Worm (Caenorhabditis elegans) whole organism, L1 larva: Measurements from ENCODE around the gene try-10.

Experiments
- C04F5.9 ChIP-seq: sonication (generic microtip); optimal IDR thresholded peaks from 2 replicates; lab custom pipeline; 2016; ENCODE audit warnings: missing genetic modification characterization, missing compliant biosample characterization
- F16B12.6 ChIP-seq: fragments of 150-350 bp; optimal IDR thresholded peaks from 2 replicates; lab custom pipeline; 2014; ENCODE audit warnings: missing biosample characterization, missing genetic modification characterization
- aha-1 ChIP-seq: fragments of 150-350 bp; optimal IDR thresholded peaks from 2 replicates; lab custom pipeline; 2014; ENCODE audit warnings: missing biosample characterization, missing genetic modification characterization
- aly-2 ChIP-seq: fragments of 150-350 bp; optimal IDR thresholded peaks from 2 replicates; lab custom pipeline; 2014; ENCODE audit warnings: missing biosample characterization, missing genetic modification characterization
- ama-1 ChIP-seq: fragments of 150-350 bp; optimal IDR thresholded peaks from 2 replicates; lab custom pipeline; 2014
- ceh-88 ChIP-seq: fragments of 200-800 bp; sonication (Bioruptor generic); IDR thresholded peaks from 2 replicates; pipeline ENCODE4 v1.3.6; 2022; ENCODE audit warnings: missing genetic modification characterization, missing compliant biosample characterization
- ces-1 ChIP-seq: fragments of 150-350 bp; optimal IDR thresholded peaks from 2 replicates; lab custom pipeline; 2014; ENCODE audit warnings: missing biosample characterization, missing genetic modification reagents, missing genetic modification characterization
- dpl-1 ChIP-seq, 3 experiments: fragments of 150-350 bp in 2 of 3; sonication (generic microtip) in 1 of 3; optimal IDR thresholded peaks; 2 replicates each; lab custom pipeline; 2014 to 2017; ENCODE audit warnings: missing biosample characterization in 3 of 3, missing genetic modification characterization in 3 of 3, missing genetic modification reagents in 3 of 3
- dsc-1 ChIP-seq: sonication (generic microtip); optimal IDR thresholded peaks from 2 replicates; lab custom pipeline; 2016; ENCODE audit warnings: mild to moderate bottlenecking, missing genetic modification characterization, missing compliant biosample characterization
- efl-1 ChIP-seq, 4 experiments: fragments of 150-350 bp; optimal IDR thresholded peaks in 3 of 4; peaks in 1 of 4; 1 replicate in 1 of 4; 2 replicates in 3 of 4; lab custom pipeline; 2014; ENCODE audit warnings: missing biosample characterization in 2 of 4, missing genetic modification characterization in 2 of 4, missing genetic modification reagents in 2 of 4
- efl-3 ChIP-seq: fragments of 200-800 bp; sonication (Bioruptor generic); optimal IDR thresholded peaks from 2 replicates; lab custom pipeline; 2018; ENCODE audit warnings: mild to moderate bottlenecking, missing genetic modification characterization, missing compliant biosample characterization
- elt-2 ChIP-seq: sonication (generic microtip); optimal IDR thresholded peaks from 2 replicates; lab custom pipeline; 2016; ENCODE audit warnings: missing genetic modification characterization, mild to moderate bottlenecking, inconsistent platforms, missing compliant biosample characterization, missing genetic modification reagents
- fkh-4 ChIP-seq: sonication (generic microtip); optimal IDR thresholded peaks from 2 replicates; lab custom pipeline; 2016; ENCODE audit warnings: missing compliant biosample characterization, missing genetic modification characterization, borderline replicate concordance
- grh-1 ChIP-seq: fragments of 200-800 bp; sonication (Bioruptor generic); IDR thresholded peaks from 2 replicates; pipeline ENCODE4 v1.3.6; 2022; ENCODE audit warnings: missing genetic modification reagents, missing genetic modification characterization, missing compliant biosample characterization
- hlh-4 ChIP-seq: sonication (generic microtip); optimal IDR thresholded peaks from 2 replicates; lab custom pipeline; 2016; ENCODE audit warnings: mild to moderate bottlenecking, missing genetic modification characterization, missing compliant biosample characterization
- irx-1 ChIP-seq: sonication (generic microtip); optimal IDR thresholded peaks from 2 replicates; lab custom pipeline; 2016; ENCODE audit warnings: missing genetic modification characterization, missing compliant biosample characterization
- isw-1 ChIP-seq: fragments of 200-800 bp; sonication (Bioruptor generic); IDR thresholded peaks from 2 replicates; pipeline ENCODE4 v1.3.6; 2022; ENCODE audit warnings: missing genetic modification characterization, missing compliant biosample characterization
- lin-39 ChIP-seq: fragments of 150-350 bp; optimal IDR thresholded peaks from 2 replicates; lab custom pipeline; 2014; ENCODE audit warnings: missing biosample characterization, missing genetic modification reagents, missing genetic modification characterization
- mef-2 ChIP-seq: fragments of 150-350 bp; optimal IDR thresholded peaks from 2 replicates; lab custom pipeline; 2014; ENCODE audit warnings: missing biosample characterization, missing genetic modification characterization
- nhr-19 ChIP-seq: fragments of 200-800 bp; sonication (Bioruptor generic); conservative IDR thresholded peaks from 2 replicates; pipeline ENCODE4 v1.3.6; 2022; ENCODE audit warnings: missing genetic modification characterization, missing compliant biosample characterization
- nhr-71 ChIP-seq: sonication (generic microtip); optimal IDR thresholded peaks from 2 replicates; lab custom pipeline; 2016; ENCODE audit warnings: mild to moderate bottlenecking, missing genetic modification characterization, moderate library complexity, missing compliant biosample characterization
- nhr-76 ChIP-seq: sonication (generic microtip); optimal IDR thresholded peaks from 2 replicates; lab custom pipeline; 2017; ENCODE audit warnings: missing biosample characterization, missing genetic modification characterization
- nhr-77 ChIP-seq: fragments of 150-350 bp; optimal IDR thresholded peaks from 2 replicates; lab custom pipeline; 2014; ENCODE audit warnings: missing biosample characterization, missing genetic modification characterization
- nhr-84 ChIP-seq: sonication (generic microtip); optimal IDR thresholded peaks from 2 replicates; lab custom pipeline; 2017; ENCODE audit warnings: missing biosample characterization, missing genetic modification characterization
- pag-3 ChIP-seq: sonication (generic microtip); optimal IDR thresholded peaks from 2 replicates; lab custom pipeline; 2017; ENCODE audit warnings: missing genetic modification characterization, mild to moderate bottlenecking, missing compliant biosample characterization, antibody characterized with exemption, borderline replicate concordance; ENCODE audit not compliant: insufficient read depth
- pax-3 ChIP-seq: fragments of 200-800 bp; sonication (Bioruptor generic); optimal IDR thresholded peaks from 2 replicates; lab custom pipeline; 2018; ENCODE audit warnings: mild to moderate bottlenecking, missing genetic modification characterization, moderate library complexity, missing compliant biosample characterization
- pqm-1 ChIP-seq: sonication (generic microtip); optimal IDR thresholded peaks from 3 replicates; lab custom pipeline; 2017; ENCODE audit warnings: missing biosample characterization, missing genetic modification characterization
- snpc-4 ChIP-seq: fragments of 150-350 bp; optimal IDR thresholded peaks from 2 replicates; lab custom pipeline; 2014; ENCODE audit warnings: missing biosample characterization, missing genetic modification characterization
- snu-23 ChIP-seq: sonication (generic microtip); optimal IDR thresholded peaks from 2 replicates; lab custom pipeline; 2016; ENCODE audit warnings: missing genetic modification characterization, missing compliant biosample characterization
- sox-4 ChIP-seq: sonication (generic microtip); optimal IDR thresholded peaks from 2 replicates; lab custom pipeline; 2016; ENCODE audit warnings: missing genetic modification characterization, missing compliant biosample characterization
- sptf-1 ChIP-seq: fragments of 150-350 bp; optimal IDR thresholded peaks from 2 replicates; lab custom pipeline; 2014; ENCODE audit warnings: missing biosample characterization, missing genetic modification characterization
- tbx-2 ChIP-seq: sonication (generic microtip); optimal IDR thresholded peaks from 2 replicates; lab custom pipeline; 2016; ENCODE audit warnings: missing genetic modification characterization, missing compliant biosample characterization
- unc-130 ChIP-seq: fragments of 150-350 bp; optimal IDR thresholded peaks from 2 replicates; lab custom pipeline; 2017; ENCODE audit warnings: missing biosample characterization, missing genetic modification characterization, inconsistent platforms
- unc-30 ChIP-seq: sonication (generic microtip); optimal IDR thresholded peaks from 2 replicates; lab custom pipeline; 2017; ENCODE audit warnings: missing biosample characterization, missing genetic modification characterization
- unc-86 ChIP-seq: sonication (generic microtip); optimal IDR thresholded peaks from 2 replicates; lab custom pipeline; 2016; ENCODE audit warnings: missing genetic modification characterization, missing compliant biosample characterization
- zag-1 ChIP-seq: fragments of 150-350 bp; optimal IDR thresholded peaks from 2 replicates; lab custom pipeline; 2014; ENCODE audit warnings: missing biosample characterization, missing genetic modification characterization
- ztf-4 ChIP-seq: fragments of 150-350 bp; optimal IDR thresholded peaks from 2 replicates; lab custom pipeline; 2014; ENCODE audit warnings: missing biosample characterization, missing genetic modification characterization

try-10 gene

ce11 chrV:13036466-13036865 lies 23.4 kb upstream of the try-10 start, which contains the start of gene W07G4.2:
Gene W07G4.2, minus strand, starts transcription at chrV:13036566.
- TF ChIP-seq sptf-1 (tag; lab: Kevin White, UChicago) (no peak), ces-1 (no peak), nhr-71 (tag; lab: Kevin White, UChicago) (no peak), ztf-4 (tag; lab: Kevin White, UChicago) (no peak), aha-1 (no peak), snu-23 (GFP tag; lab: Kevin White, UChicago) (no peak), grh-1 (GFP tag; lab: Robert Waterston, UW) (no peak), nhr-76 (tag; lab: Kevin White, UChicago) (no peak), dsc-1 (tag; lab: Kevin White, UChicago) (no peak), aly-2 (no peak), tbx-2 (tag; lab: Kevin White, UChicago) (no peak), C04F5.9 (tag; lab: Kevin White, UChicago) (no peak), unc-30 (no peak), dpl-1 (GFP tag; optimal IDR thresholded peaks at IDR 0.05; lab: Kevin White, UChicago) (no peak), pqm-1 (tag; lab: Kevin White, UChicago) (no peak), lin-39 (tag; lab: Kevin White, UChicago) (no peak), F16B12.6 (no peak)

DNA sequence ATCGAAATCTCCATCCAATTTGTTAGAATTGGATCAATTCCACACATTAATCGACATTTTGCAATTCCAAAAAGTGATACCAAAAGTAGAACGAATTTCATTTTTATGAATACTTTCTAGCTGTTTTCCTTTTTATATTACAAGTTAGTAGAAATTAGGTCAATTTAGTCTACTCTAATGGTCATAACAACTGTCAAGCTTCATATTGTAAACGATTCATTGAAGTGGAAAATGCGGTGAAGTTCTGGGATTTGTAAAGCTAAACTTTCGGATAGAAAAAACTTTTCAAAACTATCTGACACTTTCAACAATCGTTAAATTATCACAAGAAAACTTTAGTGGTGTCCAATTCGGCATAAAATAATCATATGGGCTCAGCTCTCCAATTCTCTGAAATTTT lies 21.5 kb upstream of the try-10 start, which contains the start of gene W07G4.7:
Gene W07G4.7 (minus strand): TSS at position 101 of the 400 bp plus-strand sequence.
- TF ChIP-seq nhr-84 (tag; lab: Kevin White, UChicago), result no peak

ce11 chrV:13033223-13033622 lies 20.2 kb upstream of the try-10 start, which contains the start of gene W07G4.1:
Gene W07G4.1, plus strand, starts transcription at chrV:13033523.
- TF ChIP-seq irx-1 (tag; lab: Kevin White, UChicago), result no peak
- TF ChIP-seq pax-3 (tag; lab: Kevin White, UChicago), result no peak
- TF ChIP-seq isw-1, result no peak
- TF ChIP-seq elt-2, result no peak
- no peak for TF ChIP-seq ceh-88 (GFP tag; lab: Robert Waterston, UW)
- no peak for TF ChIP-seq ama-1
- TF ChIP-seq, all 84 proteins: peak for 0

- TF ChIP-seq unc-86 (tag; lab: Kevin White, UChicago) (peak; percentile 52), fkh-4 (tag; lab: Kevin White, UChicago) (no peak), pax-3 (tag; lab: Kevin White, UChicago) (no peak), dpl-1 (GFP tag; optimal IDR thresholded peaks at IDR 0.05; lab: Kevin White, UChicago) (no peak), sox-4 (tag; lab: Kevin White, UChicago) (no peak), nhr-77 (tag; lab: Kevin White, UChicago) (no peak), efl-3 (GFP tag; lab: Kevin White, UChicago) (no peak), snpc-4 (tag; lab: Kevin White, UChicago) (no peak), nhr-84 (tag; lab: Kevin White, UChicago) (no peak), nhr-19 (GFP tag; lab: Robert Waterston, UW) (no peak), zag-1 (no peak), mef-2 (no peak), efl-1 (optimal IDR thresholded peaks at IDR 0.05; lab: Kevin White, UChicago) (no peak), efl-1 (GFP tag; optimal IDR thresholded peaks at IDR 0.05 in 1 of 2; lab: Kevin White, UChicago) (peak in 1 of 2 experiments; percentile 58), unc-130 (no peak), hlh-4 (tag; lab: Kevin White, UChicago) (no peak), pag-3 (tag; lab: Kevin White, UChicago) (no peak)
- TF ChIP-seq, all 84 proteins: peak for 2
Observed at ce11 chrV:13028871-13029270, 15.8 kb upstream of the try-10 start.
